Worm (Caenorhabditis elegans) whole organism, L3 larva: Measurements from ENCODE around the gene str-28.
"Not testable (repeated sequence)": the region's sequence is repeated elsewhere in the genome, so short reads cannot be mapped to it uniquely, and the experiment has no call there.

Experiments
- ZK546.5 ChIP-seq: sonication (generic microtip); optimal IDR thresholded peaks from 2 replicates; lab custom pipeline; 2017; ENCODE audit warnings: missing biosample characterization, missing genetic modification characterization
- aly-2 ChIP-seq: fragments of 150-350 bp; optimal IDR thresholded peaks from 2 replicates; lab custom pipeline; 2014; ENCODE audit warnings: missing biosample characterization, missing genetic modification characterization
- ama-1 ChIP-seq: fragments of 150-350 bp; optimal IDR thresholded peaks from 2 replicates; lab custom pipeline; 2018
- ceh-16 ChIP-seq: sonication (generic microtip); optimal IDR thresholded peaks from 2 replicates; lab custom pipeline; 2017; ENCODE audit warnings: missing biosample characterization, missing genetic modification characterization
- ceh-82 ChIP-seq: fragments of 150-350 bp; optimal IDR thresholded peaks from 2 replicates; lab custom pipeline; 2014; ENCODE audit warnings: missing biosample characterization, missing genetic modification characterization
- daf-12 ChIP-seq: fragments of 150-350 bp; optimal IDR thresholded peaks from 2 replicates; lab custom pipeline; 2014; ENCODE audit warnings: missing biosample characterization, missing genetic modification reagents, missing genetic modification characterization
- egl-27 ChIP-seq: sonication (generic microtip); optimal IDR thresholded peaks from 4 replicates; lab custom pipeline; 2017; ENCODE audit warnings: missing biosample characterization, missing genetic modification reagents, missing genetic modification characterization
- egl-5 ChIP-seq: fragments of 150-350 bp; optimal IDR thresholded peaks from 2 replicates; lab custom pipeline; 2017; ENCODE audit warnings: missing biosample characterization, missing genetic modification reagents, missing genetic modification characterization, inconsistent platforms
- elt-1 ChIP-seq: fragments of 150-350 bp; optimal IDR thresholded peaks from 2 replicates; lab custom pipeline; 2014; ENCODE audit warnings: missing biosample characterization, missing genetic modification characterization
- elt-2 ChIP-seq: sonication (generic microtip); optimal IDR thresholded peaks from 2 replicates; lab custom pipeline; 2016; ENCODE audit warnings: missing genetic modification reagents, mild to moderate bottlenecking, missing genetic modification characterization, missing compliant biosample characterization
- elt-3 ChIP-seq, 3 experiments: fragments of 150-350 bp in 1 of 3; sonication (generic microtip) in 2 of 3; optimal IDR thresholded peaks; 2 replicates in 2 of 3; 4 replicates in 1 of 3; lab custom pipeline; 2014 to 2017; ENCODE audit warnings: missing biosample characterization in 3 of 3, missing genetic modification characterization in 3 of 3
- fkh-10 ChIP-seq: sonication (generic microtip); optimal IDR thresholded peaks from 2 replicates; lab custom pipeline; 2017; ENCODE audit warnings: missing biosample characterization, missing genetic modification reagents, missing genetic modification characterization
- fkh-2 ChIP-seq: fragments of 150-350 bp; optimal IDR thresholded peaks from 2 replicates; lab custom pipeline; 2014; ENCODE audit warnings: missing biosample characterization, missing genetic modification reagents, missing genetic modification characterization
- fos-1 ChIP-seq: fragments of 150-350 bp; optimal IDR thresholded peaks from 2 replicates; lab custom pipeline; 2014; ENCODE audit warnings: missing biosample characterization, missing genetic modification characterization
- hmg-11 ChIP-seq: sonication (generic microtip); optimal IDR thresholded peaks from 2 replicates; lab custom pipeline; 2016; ENCODE audit warnings: missing genetic modification characterization, missing compliant biosample characterization
- jun-1 ChIP-seq: fragments of 150-350 bp; optimal IDR thresholded peaks from 2 replicates; lab custom pipeline; 2014; ENCODE audit warnings: missing biosample characterization, missing genetic modification reagents, missing genetic modification characterization
- lin-15B ChIP-seq: fragments of 150-350 bp; optimal IDR thresholded peaks from 2 replicates; lab custom pipeline; 2014; ENCODE audit warnings: missing biosample characterization, missing genetic modification characterization
- lin-39 ChIP-seq: fragments of 150-350 bp; optimal IDR thresholded peaks from 2 replicates; lab custom pipeline; 2018; ENCODE audit warnings: missing biosample characterization, missing genetic modification reagents, missing genetic modification characterization
- mml-1 ChIP-seq: fragments of 150-350 bp; sonication (generic microtip); optimal IDR thresholded peaks from 3 replicates; lab custom pipeline; 2014; ENCODE audit warnings: missing biosample characterization, missing genetic modification characterization
- nfya-1 ChIP-seq: sonication (generic microtip); optimal IDR thresholded peaks from 2 replicates; lab custom pipeline; 2017; ENCODE audit warnings: missing genetic modification characterization, mild to moderate bottlenecking, missing compliant biosample characterization, antibody characterized with exemption, moderate library complexity; ENCODE audit not compliant: insufficient read depth
- nhr-11 ChIP-seq: fragments of 150-350 bp; optimal IDR thresholded peaks from 2 replicates; lab custom pipeline; 2014; ENCODE audit warnings: missing biosample characterization, missing genetic modification characterization
- nhr-23 ChIP-seq: fragments of 150-350 bp; optimal IDR thresholded peaks from 2 replicates; lab custom pipeline; 2014; ENCODE audit warnings: missing biosample characterization, missing genetic modification reagents, missing genetic modification characterization
- nhr-237 ChIP-seq: fragments of 150-350 bp; optimal IDR thresholded peaks from 2 replicates; lab custom pipeline; 2014; ENCODE audit warnings: missing biosample characterization, missing genetic modification characterization
- nhr-25 ChIP-seq: sonication (generic microtip); optimal IDR thresholded peaks from 2 replicates; lab custom pipeline; 2017; ENCODE audit warnings: missing biosample characterization, missing genetic modification characterization
- nhr-28 ChIP-seq: fragments of 150-350 bp; optimal IDR thresholded peaks from 2 replicates; lab custom pipeline; 2014; ENCODE audit warnings: missing biosample characterization, missing genetic modification characterization
- nhr-43 ChIP-seq: sonication (generic microtip); optimal IDR thresholded peaks from 2 replicates; lab custom pipeline; 2016; ENCODE audit warnings: mild to moderate bottlenecking, missing genetic modification characterization, missing compliant biosample characterization; ENCODE audit not compliant: poor library complexity, severe bottlenecking
- nhr-67 ChIP-seq: fragments of 150-350 bp; optimal IDR thresholded peaks from 2 replicates; lab custom pipeline; 2014; ENCODE audit warnings: missing biosample characterization, missing genetic modification characterization
- nhr-76 ChIP-seq: fragments of 150-350 bp; sonication (generic microtip); optimal IDR thresholded peaks from 5 replicates; lab custom pipeline; 2014; ENCODE audit warnings: missing biosample characterization, missing genetic modification characterization
- nhr-77 ChIP-seq: fragments of 150-350 bp; optimal IDR thresholded peaks from 2 replicates; lab custom pipeline; 2014; ENCODE audit warnings: missing biosample characterization, missing genetic modification characterization
- pha-4 ChIP-seq: fragments of 150-350 bp; optimal IDR thresholded peaks from 2 replicates; lab custom pipeline; 2014; ENCODE audit warnings: missing biosample characterization, missing genetic modification reagents, missing genetic modification characterization
- pqm-1 ChIP-seq: fragments of 150-350 bp; optimal IDR thresholded peaks from 2 replicates; lab custom pipeline; 2017; ENCODE audit warnings: missing biosample characterization, missing genetic modification characterization, inconsistent platforms
- sea-2 ChIP-seq: fragments of 150-350 bp; sonication (generic microtip); optimal IDR thresholded peaks from 4 replicates; lab custom pipeline; 2014; ENCODE audit warnings: missing biosample characterization, missing genetic modification reagents, missing genetic modification characterization
- skn-1 ChIP-seq: fragments of 150-350 bp; optimal IDR thresholded peaks from 2 replicates; lab custom pipeline; 2014; ENCODE audit warnings: missing biosample characterization, missing genetic modification characterization
- snpc-4 ChIP-seq: fragments of 150-350 bp; optimal IDR thresholded peaks from 2 replicates; lab custom pipeline; 2014; ENCODE audit warnings: missing biosample characterization, missing genetic modification characterization
- tbx-2 ChIP-seq: sonication (generic microtip); optimal IDR thresholded peaks from 2 replicates; lab custom pipeline; 2016; ENCODE audit warnings: mild to moderate bottlenecking, missing genetic modification characterization, missing compliant biosample characterization
- unc-39 ChIP-seq: sonication (generic microtip); optimal IDR thresholded peaks from 4 replicates; lab custom pipeline; 2017; ENCODE audit warnings: missing biosample characterization, missing genetic modification characterization
- ztf-11 ChIP-seq: fragments of 150-350 bp; optimal IDR thresholded peaks from 2 replicates; lab custom pipeline; 2014; ENCODE audit warnings: missing biosample characterization, missing genetic modification characterization
- ztf-4 ChIP-seq: fragments of 150-350 bp; optimal IDR thresholded peaks from 2 replicates; lab custom pipeline; 2014; ENCODE audit warnings: missing biosample characterization, missing genetic modification characterization

Gene str-28

ce11 chrV:7449303-7449827 is 23.4 kb downstream of the str-28 start, which contains the start of gene try-12:
TSS of gene try-12 (plus strand) at chrV:7449353.
- TF ChIP-seq nhr-11 (tag; lab: Kevin White, UChicago) (no peak), egl-5 (tag; lab: Kevin White, UChicago) (no peak), nhr-28 (tag; lab: Kevin White, UChicago) (no peak), jun-1 (tag; lab: Kevin White, UChicago) (no peak), elt-3 (tag; optimal IDR thresholded peaks at IDR 0.05; lab: Kevin White, UChicago) (no peak), elt-1 (tag; lab: Kevin White, UChicago) (no peak), sea-2 (no peak), skn-1 (no peak), unc-39 (tag; lab: Kevin White, UChicago) (no peak)

ce11 chrV:7446965-7447364 is 25.8 kb downstream of the str-28 start, which contains the start of gene F25E5.5:
TSS of gene F25E5.5 (plus strand) at chrV:7447265.
- TF ChIP-seq nhr-23 (no peak), tbx-2 (tag; lab: Kevin White, UChicago) (no peak), nhr-25 (tag; lab: Kevin White, UChicago) (no peak), nhr-43 (tag; lab: Kevin White, UChicago) (no peak), egl-5 (tag; lab: Kevin White, UChicago) (no peak), lin-39 (tag; lab: Kevin White, UChicago) (no peak), daf-12 (tag; lab: Kevin White, UChicago) (no peak), ceh-82 (tag; lab: Kevin White, UChicago) (no peak), nfya-1 (tag; lab: Kevin White, UChicago) (no peak), snpc-4 (tag; lab: Kevin White, UChicago) (no peak), egl-27 (tag; lab: Kevin White, UChicago) (no peak), fkh-2 (tag; lab: Kevin White, UChicago) (no peak)

DNA sequence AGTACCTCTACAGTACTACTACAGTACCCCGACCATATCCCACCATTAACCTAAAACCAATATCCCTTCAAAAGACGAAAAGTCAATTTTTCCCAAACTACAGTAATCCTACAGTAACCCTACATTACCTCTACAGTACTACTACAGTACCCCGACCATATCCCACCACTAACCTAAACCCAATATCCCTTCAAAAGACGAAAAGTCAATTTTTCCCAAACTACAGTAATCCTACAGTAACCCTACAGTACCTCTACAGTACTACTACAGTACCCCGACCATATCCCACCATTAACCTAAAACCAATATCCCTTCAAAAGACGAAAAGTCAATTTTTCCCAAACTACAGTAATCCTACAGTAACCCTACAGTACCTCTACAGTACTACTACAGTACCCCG is 28.4 kb downstream of the str-28 start, which contains the start of gene nhr-141:
nhr-141 (plus strand) TSS at position 331 of the 400 bp plus-strand sequence.
- TF ChIP-seq ceh-82 (tag; lab: Kevin White, UChicago); jun-1 (tag; lab: Kevin White, UChicago); sea-2: not testable (repeated sequence)

- no peak for TF ChIP-seq skn-1
- TF ChIP-seq mml-1 (tag; lab: Kevin White, UChicago): no peak
- no peak for TF ChIP-seq nhr-67
- no peak for TF ChIP-seq fos-1 (tag; lab: Kevin White, UChicago)
- no peak for TF ChIP-seq ama-1 (lab: Kevin White, UChicago)
- TF ChIP-seq hmg-11: no peak
- TF ChIP-seq ZK546.5: no peak
- TF ChIP-seq ztf-4 (tag; lab: Kevin White, UChicago): no peak
Measured at ce11 chrV:7439807-7440206, 32.9 kb downstream of the str-28 start, which contains the start of gene try-13. TSS of gene try-13 (plus strand) at chrV:7440107.

DNA sequence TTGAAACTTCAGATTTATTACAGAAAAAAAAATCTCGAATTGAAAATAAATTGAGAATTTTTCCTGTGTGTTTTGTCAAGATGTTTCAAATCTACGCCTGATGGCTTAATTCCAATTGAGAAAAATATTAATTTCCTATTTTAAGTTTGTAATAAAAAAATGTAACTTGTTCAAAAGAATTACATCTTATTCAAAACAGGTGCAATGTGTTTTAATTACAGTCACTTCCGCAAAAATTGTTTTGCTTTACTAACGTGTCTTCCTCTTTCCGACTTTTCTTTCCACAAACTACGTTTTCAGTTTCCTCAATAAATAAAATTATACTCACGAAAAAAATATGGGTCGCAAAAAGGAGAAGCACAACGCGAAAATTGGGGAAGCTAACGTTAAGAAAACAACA is 34.7 kb downstream of the str-28 start, which contains the start of gene F25E5.16:
F25E5.16 (plus strand) TSS at position 301 of the 400 bp plus-strand sequence.
- TF ChIP-seq ceh-16 (tag; lab: Kevin White, UChicago): no peak
- no peak for TF ChIP-seq pqm-1
- no peak for TF ChIP-seq snpc-4 (tag; lab: Kevin White, UChicago)
- TF ChIP-seq fkh-10 (GFP tag; lab: Kevin White, UChicago): no peak
- no peak for TF ChIP-seq nhr-76 (tag; lab: Kevin White, UChicago)
- no peak for TF ChIP-seq pha-4 (tag; lab: Kevin White, UChicago)
- TF ChIP-seq nhr-23: no peak
- no peak for TF ChIP-seq ztf-11 (tag; lab: Kevin White, UChicago)
- TF ChIP-seq hmg-11: no peak
- no peak for TF ChIP-seq lin-15B (tag; lab: Kevin White, UChicago)
- TF ChIP-seq sea-2: no peak
- no peak for TF ChIP-seq nhr-237
- no peak for TF ChIP-seq nhr-11 (tag; lab: Kevin White, UChicago)
- no peak for TF ChIP-seq egl-5 (tag; lab: Kevin White, UChicago)
- no peak for TF ChIP-seq elt-1 (tag; lab: Kevin White, UChicago)
- no peak for TF ChIP-seq tbx-2 (tag; lab: Kevin White, UChicago)
- TF ChIP-seq aly-2 (tag; lab: Kevin White, UChicago): no peak
- no peak for TF ChIP-seq nhr-77 (tag; lab: Kevin White, UChicago)
- TF ChIP-seq elt-2 (tag; lab: Kevin White, UChicago): no peak
- no peak for TF ChIP-seq mml-1 (tag; lab: Kevin White, UChicago)
